Worm (Caenorhabditis elegans): ENCODE results near the gene F45D3.3.
A peak's percentile ranks its signal among the peaks of the same experiment; 100 is the strongest.

F45D3.3 gene

ce11 chrV:12592379-12592778 is 42.2 kb upstream of the F45D3.3 start, which contains the start of gene C14C10.2:
C14C10.2 (minus strand) TSS chrV:12592479.
- TF ChIP-seq jun-1 (tag; optimal IDR thresholded peaks at IDR 0.05) (no peak), C04F5.9 (tag; optimal IDR thresholded peaks at IDR 0.05) (no peak), aly-2 (tag; optimal IDR thresholded peaks at IDR 0.05) (peak; percentile 26)

ce11 chrV:12590601-12591000 is 40.4 kb upstream of the F45D3.3 start, which contains the start of gene ttr-43:
ttr-43 (minus strand) TSS chrV:12590701.
- TF ChIP-seq tbx-2 (tag; optimal IDR thresholded peaks at IDR 0.05) (no peak), aly-2 (tag; optimal IDR thresholded peaks at IDR 0.05) (no peak), nhr-28 (tag; optimal IDR thresholded peaks at IDR 0.05) (no peak), unc-30 (tag; optimal IDR thresholded peaks at IDR 0.05) (no peak), egl-13 (tag; optimal IDR thresholded peaks at IDR 0.05) (no peak), ceh-82 (tag; optimal IDR thresholded peaks at IDR 0.05) (no peak), nhr-90 (tag; optimal IDR thresholded peaks at IDR 0.05; ENCODE audit: poor library complexity) (no peak), nhr-84 (tag; optimal IDR thresholded peaks at IDR 0.05) (no peak), lin-15B (tag; optimal IDR thresholded peaks at IDR 0.05) (no peak), ets-5 (GFP tag; IDR thresholded peaks at IDR 0.05) (no peak), ceh-88 (GFP tag; IDR thresholded peaks at IDR 0.05) (no peak), unc-130 (tag; optimal IDR thresholded peaks at IDR 0.05) (no peak), skn-1 (tag; optimal IDR thresholded peaks at IDR 0.05) (no peak), nhr-76 (tag; optimal IDR thresholded peaks at IDR 0.05) (no peak), elt-2 (tag; optimal IDR thresholded peaks at IDR 0.05) (no peak), blmp-1 (tag; optimal IDR thresholded peaks at IDR 0.05) (no peak)

ce11 chrV:12588030-12588429 is 37.8 kb upstream of the F45D3.3 start, which contains the start of gene C14C10.1:
C14C10.1 (plus strand) TSS chrV:12588330.
- TF ChIP-seq nhr-90 (tag; optimal IDR thresholded peaks at IDR 0.05; ENCODE audit: poor library complexity), result no peak
- TF ChIP-seq elt-2 (tag; optimal IDR thresholded peaks at IDR 0.05), result no peak
- no peak for TF ChIP-seq rnt-1 (tag; optimal IDR thresholded peaks at IDR 0.05)
- no peak for TF ChIP-seq hpl-2 (GFP tag; optimal IDR thresholded peaks at IDR 0.05)
- no peak for TF ChIP-seq elt-3 (tag; optimal IDR thresholded peaks at IDR 0.05)
- no peak for TF ChIP-seq mef-2 (tag; optimal IDR thresholded peaks at IDR 0.05)
- TF ChIP-seq alr-1 (tag; optimal IDR thresholded peaks at IDR 0.05; ENCODE audit: borderline replicate concordance), result no peak
- no peak for TF ChIP-seq jun-1 (tag; optimal IDR thresholded peaks at IDR 0.05)

DNA sequence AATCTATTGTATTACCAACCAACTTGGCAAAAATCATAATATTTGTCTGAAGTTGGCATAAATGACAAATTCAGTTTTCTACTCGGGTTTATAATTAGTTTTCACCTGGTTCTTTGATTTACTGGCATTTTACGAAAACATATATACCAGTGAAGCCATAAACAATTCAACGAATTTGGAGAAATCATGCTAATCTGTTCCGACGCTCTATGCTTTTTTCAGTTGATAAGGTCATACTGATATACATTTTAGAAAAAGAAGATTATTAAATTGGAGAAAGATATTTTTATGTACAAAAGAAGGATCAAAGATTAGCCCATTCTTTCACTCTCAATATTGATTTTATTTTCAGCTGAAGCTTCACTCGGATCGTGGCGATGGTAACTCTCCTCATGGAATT is 36.6 kb upstream of the F45D3.3 start:
- TF ChIP-seq ceh-8 (GFP tag; optimal IDR thresholded peaks at IDR 0.05) (no peak), pax-3 (tag; optimal IDR thresholded peaks at IDR 0.05) (peak; percentile 79), dsc-1 (tag; optimal IDR thresholded peaks at IDR 0.05) (peak; percentile 76), dpl-1 (GFP tag; optimal IDR thresholded peaks at IDR 0.05) (no peak), lin-15B (tag; optimal IDR thresholded peaks at IDR 0.05) (no peak), fkh-8 (tag; optimal IDR thresholded peaks at IDR 0.05) (peak; percentile 42), unc-98 (GFP tag; IDR thresholded peaks at IDR 0.05) (no peak)

ce11 chrV:12584771-12585170 is 34.6 kb upstream of the F45D3.3 start:
- TF ChIP-seq egl-27 (tag; optimal IDR thresholded peaks at IDR 0.05), result no peak
- no peak for TF ChIP-seq unc-62 (GFP tag; optimal IDR thresholded peaks at IDR 0.05)
- TF ChIP-seq hlh-4 (tag; optimal IDR thresholded peaks at IDR 0.05), result no peak
- peak; percentile 34 for TF ChIP-seq lin-14 (GFP tag; optimal IDR thresholded peaks at IDR 0.05)
- no peak for TF ChIP-seq fos-1 (tag; optimal IDR thresholded peaks at IDR 0.05)
- TF ChIP-seq nhr-90 (tag; optimal IDR thresholded peaks at IDR 0.05; ENCODE audit: poor library complexity), result no peak
- peak; percentile 5 for TF ChIP-seq pax-3 (tag; optimal IDR thresholded peaks at IDR 0.05)
- no peak for TF ChIP-seq ets-5 (GFP tag; IDR thresholded peaks at IDR 0.05)
- TF ChIP-seq nhr-20 (tag; optimal IDR thresholded peaks at IDR 0.05), result no peak

Data from whole organism, L1 larva.